Worm (Caenorhabditis elegans) whole organism, L3 larva: ENCODE results near the gene acdh-6.

ENCODE experiments used
- elt-1 ChIP-seq: fragments of 150-350 bp; optimal IDR thresholded peaks from 2 replicates; lab custom pipeline; 2014; ENCODE audit warnings: missing biosample characterization, missing genetic modification characterization
- lin-39 ChIP-seq: fragments of 150-350 bp; optimal IDR thresholded peaks from 2 replicates; lab custom pipeline; 2018; ENCODE audit warnings: missing biosample characterization, missing genetic modification reagents, missing genetic modification characterization
- nfya-1 ChIP-seq: sonication (generic microtip); optimal IDR thresholded peaks from 2 replicates; lab custom pipeline; 2017; ENCODE audit warnings: missing genetic modification characterization, mild to moderate bottlenecking, missing compliant biosample characterization, antibody characterized with exemption, moderate library complexity; ENCODE audit not compliant: insufficient read depth
- nhr-11 ChIP-seq: fragments of 150-350 bp; optimal IDR thresholded peaks from 2 replicates; lab custom pipeline; 2014; ENCODE audit warnings: missing biosample characterization, missing genetic modification characterization
- nhr-25 ChIP-seq: sonication (generic microtip); optimal IDR thresholded peaks from 2 replicates; lab custom pipeline; 2017; ENCODE audit warnings: missing biosample characterization, missing genetic modification characterization
- nhr-76 ChIP-seq: fragments of 150-350 bp; sonication (generic microtip); optimal IDR thresholded peaks from 5 replicates; lab custom pipeline; 2014; ENCODE audit warnings: missing biosample characterization, missing genetic modification characterization
- unc-62 ChIP-seq: fragments of 150-350 bp; sonication (generic microtip); optimal IDR thresholded peaks from 4 replicates; lab custom pipeline; 2014; ENCODE audit warnings: missing biosample characterization, missing genetic modification reagents, missing genetic modification characterization
- zag-1 ChIP-seq: fragments of 150-350 bp; optimal IDR thresholded peaks from 2 replicates; lab custom pipeline; 2014; ENCODE audit warnings: missing biosample characterization, missing genetic modification characterization
- ztf-11 ChIP-seq: fragments of 150-350 bp; optimal IDR thresholded peaks from 2 replicates; lab custom pipeline; 2014; ENCODE audit warnings: missing biosample characterization, missing genetic modification characterization

DNA sequence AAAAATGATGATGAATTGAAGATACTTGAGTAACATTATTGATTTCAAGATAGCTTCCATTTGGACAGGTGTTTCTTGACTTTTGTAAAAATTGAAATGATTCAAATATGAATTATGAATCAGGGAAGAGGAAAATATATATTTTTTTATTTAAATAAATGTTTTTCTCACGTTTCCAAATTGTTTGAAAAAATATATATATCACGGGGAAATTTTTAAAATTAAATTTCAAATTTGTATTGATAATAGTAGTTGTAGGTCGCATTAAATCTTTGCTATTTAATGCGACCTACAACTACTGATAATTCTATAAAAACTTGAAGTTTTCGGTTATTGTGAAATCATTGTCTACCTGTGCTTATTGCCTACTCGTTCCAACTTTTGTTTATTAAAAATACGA, 41.0 kb upstream of the acdh-6 start, which contains the start of gene ZC21.8:
- TF ChIP-seq unc-62 (GFP tag; lab: Kevin White, UChicago), result no peak
- TF ChIP-seq elt-1 (tag; lab: Kevin White, UChicago), result no peak
- no peak for TF ChIP-seq nhr-76 (tag; lab: Kevin White, UChicago)
- no peak for TF ChIP-seq lin-39
- no peak for TF ChIP-seq nfya-1 (tag; lab: Kevin White, UChicago)
- no peak for TF ChIP-seq nhr-25 (tag; lab: Kevin White, UChicago)
- no peak for TF ChIP-seq nhr-11 (tag; lab: Kevin White, UChicago)
- TF ChIP-seq ztf-11, result no peak
- no peak for TF ChIP-seq zag-1 (tag; lab: Kevin White, UChicago)
